Worm (Caenorhabditis elegans) whole organism, midembryonic: ENCODE data around the gene F53B7.7.

Experiments
- T22C8.4 ChIP-seq: fragments of 200-800 bp; sonication (Bioruptor generic); IDR thresholded peaks from 2 replicates; pipeline ENCODE4 v1.3.6; 2022; ENCODE audit warnings: missing genetic modification characterization, missing compliant biosample characterization
- cog-1 ChIP-seq: sonication (generic microtip); optimal IDR thresholded peaks from 2 replicates; lab custom pipeline; 2016; ENCODE audit warnings: missing genetic modification characterization, missing compliant biosample characterization
- flt-1 ChIP-seq: fragments of 200-800 bp; sonication (Bioruptor generic); IDR thresholded peaks from 2 replicates; pipeline ENCODE4 v1.3.6; 2022; ENCODE audit warnings: missing genetic modification characterization, missing compliant biosample characterization
- klf-2 ChIP-seq: fragments of 200-800 bp; sonication (Bioruptor generic); conservative IDR thresholded peaks from 2 replicates; pipeline ENCODE4 v1.3.6; 2022; ENCODE audit warnings: missing genetic modification reagents, missing genetic modification characterization, missing compliant biosample characterization
- med-1 ChIP-seq: sonication (generic microtip); optimal IDR thresholded peaks from 2 replicates; lab custom pipeline; 2017; ENCODE audit warnings: missing genetic modification characterization, mild to moderate bottlenecking, missing compliant biosample characterization, antibody characterized with exemption, missing genetic modification reagents; ENCODE audit not compliant: insufficient read depth
- ref-1 ChIP-seq: fragments of 200-800 bp; sonication (Bioruptor generic); conservative IDR thresholded peaks from 2 replicates; pipeline ENCODE4 v1.3.6; 2022; ENCODE audit warnings: missing genetic modification reagents, missing genetic modification characterization, missing compliant biosample characterization
- tab-1 ChIP-seq: fragments of 200-800 bp; sonication (Bioruptor generic); IDR thresholded peaks from 2 replicates; pipeline ENCODE4 v1.3.6; 2022; ENCODE audit warnings: missing genetic modification characterization, missing compliant biosample characterization
- ztf-23 ChIP-seq: fragments of 200-800 bp; sonication (Bioruptor generic); IDR thresholded peaks from 2 replicates; pipeline ENCODE4 v1.3.6; 2022; ENCODE audit warnings: missing genetic modification reagents, missing genetic modification characterization, missing compliant biosample characterization
- ztf-29 ChIP-seq: fragments of 200-800 bp; sonication (Bioruptor generic); IDR thresholded peaks from 2 replicates; pipeline ENCODE4 v1.3.6; 2022; ENCODE audit warnings: missing genetic modification reagents, missing genetic modification characterization, missing compliant biosample characterization

F53B7.7 gene

DNA sequence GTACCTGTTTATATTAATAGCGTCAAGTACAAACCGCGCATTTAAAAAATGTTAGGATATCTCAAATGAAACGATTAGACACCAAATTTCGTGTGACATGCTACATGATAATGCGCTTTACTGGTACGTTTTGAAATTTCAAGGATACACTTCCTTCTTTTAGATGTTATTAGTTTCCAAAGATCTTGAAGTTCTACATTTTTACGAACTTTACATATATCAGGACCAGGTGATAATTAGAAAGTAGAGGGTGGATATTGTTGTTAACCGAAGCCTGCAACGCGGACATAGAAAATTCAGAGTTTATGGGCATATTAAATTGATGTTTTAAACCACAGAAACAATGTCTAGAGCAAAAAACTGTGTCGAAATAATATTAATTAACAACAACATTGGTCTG lies 14.3 kb downstream of the F53B7.7 start:
- TF ChIP-seq T22C8.4 (GFP tag; lab: Robert Waterston, UW) (no peak), flt-1 (GFP tag; lab: Robert Waterston, UW) (no peak)

DNA sequence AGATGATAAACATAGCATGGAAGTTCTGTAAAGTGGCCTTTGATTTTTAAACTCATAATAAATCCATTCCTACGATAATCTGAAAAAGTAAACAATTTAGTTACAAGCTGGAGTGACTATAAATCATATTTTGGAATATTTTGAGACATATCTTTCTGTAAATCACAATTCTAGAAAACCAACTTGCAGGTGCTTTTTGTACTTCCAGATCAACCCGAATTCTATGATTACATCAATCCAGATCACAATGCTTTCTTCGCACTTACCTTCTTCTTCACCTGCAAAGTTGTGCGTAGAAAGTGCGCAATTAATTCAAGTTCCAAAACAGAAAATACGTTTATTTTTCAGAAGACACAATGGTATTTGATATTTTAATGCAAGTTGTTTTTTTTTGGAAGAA lies 15.9 kb downstream of the F53B7.7 start:
- TF ChIP-seq klf-2 (no peak), cog-1 (no peak), tab-1 (GFP tag; lab: Robert Waterston, UW) (no peak), ztf-23 (GFP tag; lab: Robert Waterston, UW) (no peak), med-1 (no peak), flt-1 (GFP tag; lab: Robert Waterston, UW) (no peak), ztf-29 (no peak), T22C8.4 (GFP tag; lab: Robert Waterston, UW) (no peak), ref-1 (GFP tag; lab: Robert Waterston, UW) (no peak)

DNA sequence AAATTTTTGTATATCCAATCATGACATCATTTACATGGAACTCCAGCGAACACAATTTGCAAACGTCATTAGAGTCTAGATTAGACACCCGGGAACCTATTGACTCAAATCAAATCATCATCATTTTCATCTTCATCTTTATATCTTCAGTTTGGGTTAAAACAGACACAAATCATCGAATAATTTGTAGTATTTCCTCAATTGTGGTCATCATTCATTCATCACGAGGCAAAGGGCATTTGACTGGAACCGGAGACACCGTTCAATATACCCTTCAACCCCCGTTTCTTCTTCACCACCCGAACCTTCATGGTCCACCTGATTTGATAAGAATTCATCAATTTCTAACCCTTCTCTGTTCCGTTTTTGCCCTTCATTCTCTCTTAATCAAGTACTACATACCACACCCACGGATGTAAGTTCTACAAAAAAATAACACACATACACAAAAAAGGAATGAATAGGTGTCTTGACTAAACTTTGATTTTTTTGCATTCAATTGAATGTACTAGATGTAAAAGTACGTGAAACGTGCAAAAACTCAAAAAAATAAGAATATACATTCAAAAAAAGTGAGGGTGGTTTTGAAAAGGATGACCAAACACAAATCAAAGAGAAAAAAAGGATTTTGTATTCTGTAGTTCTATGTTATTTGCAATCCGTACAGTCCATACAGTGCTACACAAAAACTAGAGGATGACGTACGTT lies 18.1 kb downstream of the F53B7.7 start:
- TF ChIP-seq flt-1 (GFP tag; lab: Robert Waterston, UW) (no peak), klf-2 (no peak), cog-1 (no peak)

DNA sequence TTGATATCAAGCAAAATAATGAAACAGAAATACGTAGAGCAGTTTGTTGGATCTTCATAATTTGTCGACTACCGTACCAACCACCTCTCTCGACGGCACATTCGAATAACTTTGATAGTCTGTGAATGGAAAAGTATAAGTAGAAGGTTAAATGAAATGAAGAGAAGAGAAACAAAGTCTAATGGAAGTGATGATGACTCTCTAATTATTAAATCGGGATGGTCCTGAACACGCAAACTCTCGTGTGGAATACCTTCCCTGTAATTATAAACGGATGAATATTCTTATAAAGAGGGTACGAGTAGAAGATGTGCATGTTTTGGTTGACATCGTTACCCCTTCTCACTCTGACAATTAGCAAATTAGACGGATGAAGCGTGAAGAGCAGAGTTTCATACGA lies 23.9 kb downstream of the F53B7.7 start, which contains the start of the genes C13G3.12 and hot-6:
TSS of gene C13G3.12 (minus strand) at position 101 of the 400 bp plus-strand sequence.
TSS of gene hot-6 (minus strand) at position 121 of the 400 bp plus-strand sequence.
- TF ChIP-seq med-1: no peak

DNA sequence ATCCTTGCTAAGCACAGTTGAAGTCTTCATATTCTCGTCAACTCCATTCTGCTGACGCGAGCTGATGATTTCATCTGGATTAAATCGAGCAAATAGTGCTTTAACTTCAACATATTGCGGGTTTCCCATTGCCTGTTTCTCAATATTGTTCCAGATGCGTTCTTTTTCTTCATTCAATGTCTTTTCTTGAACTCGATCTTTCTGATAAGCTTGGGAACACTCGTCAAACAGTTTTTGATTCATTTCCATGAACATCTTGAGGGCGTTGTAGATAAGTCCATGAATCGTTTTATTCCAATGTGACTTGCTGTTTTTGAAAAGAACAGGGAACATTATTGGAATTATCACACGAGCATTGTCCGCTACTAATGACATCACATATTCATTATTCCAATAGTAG lies 28.8 kb downstream of the F53B7.7 start:
- no peak for TF ChIP-seq med-1
- TF ChIP-seq flt-1 (GFP tag; lab: Robert Waterston, UW): no peak
- TF ChIP-seq klf-2: no peak
- TF ChIP-seq ztf-29: no peak
- TF ChIP-seq cog-1: no peak
- TF ChIP-seq ztf-23 (GFP tag; lab: Robert Waterston, UW): no peak
- TF ChIP-seq tab-1 (GFP tag; lab: Robert Waterston, UW): no peak
- TF ChIP-seq T22C8.4 (GFP tag; lab: Robert Waterston, UW): no peak
- no peak for TF ChIP-seq ref-1 (GFP tag; lab: Robert Waterston, UW)

DNA sequence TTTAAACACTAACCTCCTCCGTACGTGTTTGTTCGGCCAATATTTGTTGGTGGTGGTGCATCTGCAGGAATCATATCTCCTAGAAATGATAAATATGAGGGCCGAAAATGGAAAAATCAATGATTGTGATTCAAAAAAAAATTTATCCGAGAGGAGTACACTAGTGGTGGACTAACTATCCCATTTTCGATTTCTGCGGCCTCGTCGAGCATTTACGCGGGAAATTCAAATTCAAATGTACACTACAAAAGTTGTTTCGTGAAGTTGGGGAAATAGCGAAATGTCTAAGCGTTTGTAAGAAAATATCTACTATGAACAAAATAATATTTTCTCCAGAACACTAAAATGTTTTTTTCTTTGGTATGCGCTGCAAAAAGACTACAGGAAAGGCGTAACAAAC lies 30.4 kb downstream of the F53B7.7 start:
- TF ChIP-seq ztf-23 (GFP tag; lab: Robert Waterston, UW) (peak; percentile 71), ref-1 (GFP tag; lab: Robert Waterston, UW) (no peak), med-1 (no peak), tab-1 (GFP tag; lab: Robert Waterston, UW) (no peak), cog-1 (peak; percentile 39), ztf-29 (no peak), flt-1 (GFP tag; lab: Robert Waterston, UW) (peak; percentile 47; the same call in 1 of the 2 replicates), klf-2 (no peak), T22C8.4 (GFP tag; lab: Robert Waterston, UW) (peak; percentile 38; the same call in 1 of the 2 replicates)

DNA sequence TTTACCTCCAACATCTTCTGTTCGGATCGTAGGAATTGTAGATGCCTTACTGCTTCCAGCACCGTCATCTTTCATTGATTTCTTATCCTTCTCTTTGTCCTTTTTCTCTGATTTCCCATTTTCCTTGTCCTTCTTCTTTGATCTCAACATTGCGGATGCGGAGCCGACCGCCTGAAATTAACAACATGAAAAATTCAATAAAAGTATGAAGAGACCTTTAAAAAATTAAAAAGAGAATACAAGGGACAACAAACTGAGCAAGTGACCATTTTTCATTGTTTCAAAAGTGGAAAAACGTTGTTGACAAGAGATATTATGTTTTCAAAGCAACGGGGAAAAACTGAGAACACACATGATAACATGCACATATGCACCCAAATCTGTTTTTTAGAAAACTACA lies 31.8 kb downstream of the F53B7.7 start:
- TF ChIP-seq cog-1 (no peak), med-1 (no peak), tab-1 (GFP tag; lab: Robert Waterston, UW) (no peak), ztf-23 (GFP tag; lab: Robert Waterston, UW) (no peak), flt-1 (GFP tag; lab: Robert Waterston, UW) (no peak), ztf-29 (no peak), ref-1 (GFP tag; lab: Robert Waterston, UW) (no peak), T22C8.4 (GFP tag; lab: Robert Waterston, UW) (no peak), klf-2 (no peak)

DNA sequence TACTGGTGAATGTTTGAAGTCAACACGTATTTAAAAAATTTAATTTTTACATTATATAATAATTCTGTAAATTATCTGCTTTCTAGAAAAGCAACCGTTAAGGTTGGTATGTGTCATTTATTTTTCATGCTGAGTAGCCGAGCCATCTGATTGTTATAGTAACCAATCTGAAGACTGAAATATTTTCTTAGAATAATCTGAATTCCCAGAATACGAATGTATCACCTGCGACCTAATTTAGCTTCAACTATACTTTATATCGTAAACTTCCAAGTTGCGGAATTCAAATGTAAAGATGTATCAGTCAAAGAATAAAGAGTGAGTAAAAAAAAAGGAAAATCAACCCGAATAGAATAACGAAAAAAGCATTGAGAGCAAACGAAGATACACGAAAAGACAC lies 34.3 kb downstream of the F53B7.7 start:
- no peak for TF ChIP-seq ref-1 (GFP tag; lab: Robert Waterston, UW)

DNA sequence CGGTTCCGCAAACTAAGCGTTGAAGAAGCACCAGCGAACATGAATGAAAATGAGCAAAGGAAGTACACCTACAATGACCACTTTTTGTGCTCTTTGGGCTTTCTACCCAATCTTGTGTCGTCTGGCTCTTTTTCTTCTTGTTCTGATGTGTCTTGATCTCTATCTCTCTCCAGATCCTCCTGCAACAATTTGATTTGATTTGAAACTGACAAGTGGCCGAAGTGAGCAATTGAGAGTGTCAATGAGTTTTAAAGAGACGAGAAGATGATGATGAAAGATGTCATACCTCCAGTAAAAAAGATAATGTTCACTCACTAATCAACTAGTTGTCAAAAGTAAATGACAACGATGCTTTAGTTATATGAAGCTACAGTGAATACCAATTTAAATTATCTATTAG lies 35.9 kb downstream of the F53B7.7 start, which contains the start of gene pptr-2:
TSS of gene pptr-2 (minus strand) at position 184 of the 400 bp plus-strand sequence.
- TF ChIP-seq ztf-29: no peak
- no peak for TF ChIP-seq cog-1

DNA sequence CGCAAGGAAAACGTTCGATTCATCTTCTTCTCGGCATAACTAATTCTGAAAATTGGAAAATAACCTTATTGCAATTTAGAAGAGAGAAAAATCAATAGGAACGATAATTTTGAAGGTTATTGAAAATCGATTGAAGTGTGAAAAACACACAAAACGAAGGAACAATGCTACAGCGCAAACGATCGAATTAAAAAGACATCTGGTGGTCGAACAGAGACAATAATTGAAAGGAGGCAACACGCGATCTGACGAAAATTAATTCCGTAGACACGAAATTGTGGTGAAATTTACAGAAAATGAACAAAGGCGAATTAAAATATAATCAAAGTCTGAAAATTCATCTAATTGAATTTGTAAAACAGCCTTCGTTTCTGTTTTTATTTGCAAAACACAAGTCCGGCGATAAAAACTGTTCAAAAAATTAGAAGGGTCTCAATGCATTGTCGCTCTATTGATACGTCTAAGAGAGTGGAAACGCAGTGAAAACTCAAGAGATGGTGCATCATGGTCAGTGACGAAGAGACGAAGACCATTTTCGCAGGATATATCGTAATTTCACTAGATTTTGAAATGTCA lies 40.6 kb downstream of the F53B7.7 start, which contains the start of gene pak-2:
TSS of gene pak-2 (minus strand) at position 51 of the 576 bp plus-strand sequence.
- TF ChIP-seq T22C8.4 (GFP tag; lab: Robert Waterston, UW) (no peak), klf-2 (peak; percentile 49; the same call in 1 of the 2 replicates), ztf-29 (no peak), ztf-23 (GFP tag; lab: Robert Waterston, UW) (peak; percentile 85), med-1 (no peak), tab-1 (GFP tag; lab: Robert Waterston, UW) (no peak), ref-1 (GFP tag; lab: Robert Waterston, UW) (no peak), cog-1 (peak; percentile 87), flt-1 (GFP tag; lab: Robert Waterston, UW) (peak; percentile 77)

DNA sequence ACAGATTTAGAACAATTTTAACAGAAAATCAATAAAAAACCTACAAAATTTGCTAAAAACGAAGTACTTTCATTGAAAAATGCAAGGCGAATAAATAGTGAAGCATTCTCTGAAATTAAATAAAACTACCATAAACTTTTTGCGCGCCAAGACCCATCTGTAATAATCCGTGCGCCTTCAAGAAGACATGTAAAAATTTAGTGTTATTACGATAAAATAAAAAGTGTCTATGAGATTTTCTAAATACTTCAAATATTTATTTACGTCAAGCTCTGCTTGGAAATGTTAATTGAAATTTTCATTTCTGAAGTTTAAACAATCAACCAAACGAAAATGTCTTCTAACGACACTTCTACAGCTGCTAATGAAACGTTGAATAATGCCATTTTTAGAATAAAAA lies 41.1 kb downstream of the F53B7.7 start, which contains the start of gene C45B11.9:
TSS of gene C45B11.9 (plus strand) at position 301 of the 400 bp plus-strand sequence.
- TF ChIP-seq T22C8.4 (GFP tag; lab: Robert Waterston, UW) (no peak), med-1 (no peak), ref-1 (GFP tag; lab: Robert Waterston, UW) (no peak), ztf-29 (no peak), tab-1 (GFP tag; lab: Robert Waterston, UW) (no peak), klf-2 (no peak)
